Worm (Caenorhabditis elegans) whole organism, midembryonic: ENCODE data around the gene Y62H9A.7.

Experiments used
- T22C8.4 ChIP-seq: fragments of 200-800 bp; sonication (Bioruptor generic); IDR thresholded peaks from 2 replicates; pipeline ENCODE4 v1.3.6; 2022; ENCODE audit warnings: missing genetic modification characterization, missing compliant biosample characterization
- ztf-29 ChIP-seq: fragments of 200-800 bp; sonication (Bioruptor generic); IDR thresholded peaks from 2 replicates; pipeline ENCODE4 v1.3.6; 2022; ENCODE audit warnings: missing genetic modification reagents, missing genetic modification characterization, missing compliant biosample characterization

DNA sequence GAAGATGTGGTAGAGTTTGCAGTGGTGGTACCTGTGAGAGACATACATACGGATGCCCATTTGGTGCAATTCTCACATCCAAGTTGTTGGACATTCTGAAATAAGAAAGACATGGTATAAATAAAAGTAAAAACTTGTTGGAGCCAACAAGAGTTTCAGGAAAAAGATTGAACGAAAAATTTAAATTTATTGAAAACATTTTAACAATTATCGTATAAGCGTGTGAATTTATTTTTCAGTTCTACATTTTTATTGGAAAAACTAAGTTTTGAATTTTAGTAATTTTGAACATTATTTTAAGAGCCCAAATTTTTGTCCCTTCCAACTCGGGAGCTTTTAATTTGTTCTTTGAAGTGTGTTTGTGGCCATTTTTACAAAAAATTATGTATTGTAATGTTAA lies 30.6 kb downstream of the Y62H9A.7 start, which contains the start of gene F54F7.8:
- no peak for TF ChIP-seq ztf-29 (GFP tag; lab: Robert Waterston, UW)
- no peak for TF ChIP-seq T22C8.4 (GFP tag; lab: Robert Waterston, UW)
